Worm (Caenorhabditis elegans): ENCODE results near the gene dmsr-13.

The dmsr-13 gene

DNA sequence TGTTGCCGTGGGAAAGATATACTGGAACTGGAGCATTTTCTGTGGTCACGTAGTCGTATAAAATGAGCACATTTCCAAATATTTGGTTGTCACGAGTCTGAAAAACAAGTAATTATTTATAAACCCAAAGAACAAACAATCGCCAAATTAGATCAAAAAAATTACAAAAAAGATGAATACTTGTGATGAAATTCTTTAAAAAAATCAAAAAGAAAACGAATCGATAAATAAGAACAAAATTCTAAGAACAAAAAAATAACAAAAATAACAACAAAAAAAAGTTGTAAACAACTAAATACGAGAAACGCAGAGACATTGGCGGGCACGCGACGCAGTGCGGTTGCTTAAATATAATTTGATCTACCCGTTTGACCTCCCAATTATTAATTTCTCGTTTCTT, 46.0 kb downstream of the dmsr-13 start, which contains the start of gene ZC404.16:
ZC404.16 (minus strand) TSS at position 101 of the 400 bp plus-strand sequence.
- TF ChIP-seq unc-62 (GFP tag; optimal IDR thresholded peaks at IDR 0.05) = no peak
- TF ChIP-seq ztf-4 (tag; optimal IDR thresholded peaks at IDR 0.05) = no peak
- no peak for TF ChIP-seq F13H6.1 (tag; optimal IDR thresholded peaks at IDR 0.05)
- TF ChIP-seq ztf-11 (tag; optimal IDR thresholded peaks at IDR 0.05) = no peak
- TF ChIP-seq ZK546.5 (tag; optimal IDR thresholded peaks at IDR 0.05) = no peak
- no peak for TF ChIP-seq nhr-6 (tag; optimal IDR thresholded peaks at IDR 0.05)
- TF ChIP-seq ceh-16 (tag; optimal IDR thresholded peaks at IDR 0.05) = no peak
- TF ChIP-seq nhr-23 (tag; optimal IDR thresholded peaks at IDR 0.05) = no peak
- no peak for TF ChIP-seq fos-1 (tag; optimal IDR thresholded peaks at IDR 0.05)
- TF ChIP-seq ceh-82 (tag; optimal IDR thresholded peaks at IDR 0.05) = no peak
- TF ChIP-seq nhr-10 (tag; optimal IDR thresholded peaks at IDR 0.05) = no peak
- TF ChIP-seq Y55F3AM.14 (GFP tag; optimal IDR thresholded peaks at IDR 0.05) = no peak
- no peak for TF ChIP-seq nhr-77 (tag; optimal IDR thresholded peaks at IDR 0.05)
- TF ChIP-seq unc-39 (tag; optimal IDR thresholded peaks at IDR 0.05) = no peak
- no peak for TF ChIP-seq mdl-1 (tag; optimal IDR thresholded peaks at IDR 0.05)
- TF ChIP-seq R02D3.7 (tag; optimal IDR thresholded peaks at IDR 0.05) = no peak

ce11 chrV:6771645-6772044, 48.1 kb downstream of the dmsr-13 start, which contains the start of gene srh-30:
Gene srh-30 (minus strand): TSS chrV:6771745.
- TF ChIP-seq nhr-237 (tag; optimal IDR thresholded peaks at IDR 0.05) (no peak), crh-2 (tag; optimal IDR thresholded peaks at IDR 0.05) (no peak), unc-39 (tag; optimal IDR thresholded peaks at IDR 0.05) (no peak), mab-5 (tag; optimal IDR thresholded peaks at IDR 0.05) (no peak), elt-3 (tag; optimal IDR thresholded peaks at IDR 0.05) (no peak), egl-27 (tag; optimal IDR thresholded peaks at IDR 0.05) (no peak), nhr-77 (tag; optimal IDR thresholded peaks at IDR 0.05) (no peak), aly-2 (tag; optimal IDR thresholded peaks at IDR 0.05) (no peak)

- TF ChIP-seq nhr-237 (tag; optimal IDR thresholded peaks at IDR 0.05) (no peak), nhr-21 (tag; optimal IDR thresholded peaks at IDR 0.05) (no peak)
Measured at ce11 chrV:6769440-6769839, 50.3 kb downstream of the dmsr-13 start.

DNA sequence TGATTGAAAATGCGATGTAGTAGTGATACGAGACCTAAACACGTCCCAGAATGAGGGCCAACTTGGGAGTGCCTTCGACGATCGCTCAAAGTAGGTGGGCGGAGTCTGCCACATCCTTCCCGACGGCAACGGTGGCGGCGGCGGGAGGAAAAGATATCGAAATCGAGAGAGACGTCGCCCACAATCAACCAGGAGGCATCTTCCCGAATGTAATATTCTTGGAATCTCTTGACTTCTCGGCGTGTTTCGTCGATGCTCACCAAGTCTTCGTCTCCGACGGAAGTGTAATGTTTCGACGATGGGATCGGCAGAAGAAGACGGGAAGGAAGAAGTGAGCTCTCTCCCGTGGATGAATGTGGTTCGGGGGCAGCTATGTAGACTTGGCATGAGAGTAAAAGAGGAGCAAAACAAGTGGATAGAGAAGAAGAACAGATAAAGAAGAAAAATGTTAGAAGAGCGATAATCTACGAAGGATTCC, 51.2 kb downstream of the dmsr-13 start, which contains the start of the genes T25F10.1 and clik-1:
T25F10.1 (plus strand) TSS at position 51 of the 478 bp plus-strand sequence.
clik-1 (minus strand) TSS at position 281 of the 478 bp plus-strand sequence.
- TF ChIP-seq nhr-11 (tag; optimal IDR thresholded peaks at IDR 0.05) (no peak), lin-13 (GFP tag; optimal IDR thresholded peaks at IDR 0.05) (no peak), dmd-4 (tag; optimal IDR thresholded peaks at IDR 0.05) (no peak), C34F6.9 (tag; optimal IDR thresholded peaks at IDR 0.05) (no peak), aly-2 (tag; optimal IDR thresholded peaks at IDR 0.05) (no peak), nhr-129 (tag; optimal IDR thresholded peaks at IDR 0.05) (peak; percentile 62), mab-5 (tag; optimal IDR thresholded peaks at IDR 0.05) (no peak), sma-9 (GFP tag; optimal IDR thresholded peaks at IDR 0.05) (peak; percentile 3), sma-9 (tag; optimal IDR thresholded peaks at IDR 0.05) (no peak), gmeb-1 (tag; optimal IDR thresholded peaks at IDR 0.05) (no peak), F13H6.1 (tag; optimal IDR thresholded peaks at IDR 0.05) (peak; percentile 63)

Measured in whole organism, L2 larva.